Fruit fly (Drosophila melanogaster) whole organism, adult: Measurements from ENCODE around the gene CG45072.

Experiments used
- CG14711 ChIP-seq: fragments of 200-800 bp; sonication (Bioruptor generic); optimal IDR thresholded peaks from 2 replicates; lab custom pipeline; 2018; ENCODE audit warnings: missing biosample characterization, mild to moderate bottlenecking, missing genetic modification characterization, moderate library complexity
- CG1620 ChIP-seq: fragments of 200-800 bp; sonication (Bioruptor generic); optimal IDR thresholded peaks from 2 replicates; lab custom pipeline; 2016; ENCODE audit warnings: missing biosample characterization, missing genetic modification characterization
- CG33017 ChIP-seq: fragments of 200-800 bp; sonication (Bioruptor generic); optimal IDR thresholded peaks from 2 replicates; lab custom pipeline; 2018; ENCODE audit warnings: missing biosample characterization, mild to moderate bottlenecking, missing genetic modification characterization, moderate library complexity
- Clk ChIP-seq: fragments of 200-800 bp; sonication (Bioruptor generic); optimal IDR thresholded peaks from 2 replicates; lab custom pipeline; 2017; ENCODE audit warnings: missing biosample characterization, missing genetic modification characterization
- Crg-1 ChIP-seq: fragments of 200-800 bp; sonication (Bioruptor generic); optimal IDR thresholded peaks from 2 replicates; lab custom pipeline; 2016; ENCODE audit warnings: missing biosample characterization, missing genetic modification characterization
- Mnt ChIP-seq: fragments of 200-800 bp; sonication (Bioruptor generic); optimal IDR thresholded peaks from 2 replicates; lab custom pipeline; 2016; ENCODE audit warnings: missing biosample characterization, mild to moderate bottlenecking, missing genetic modification characterization
- kay ChIP-seq: fragments of 200-800 bp; sonication (Bioruptor generic); peaks from one replicate; lab custom pipeline; 2016; ENCODE audit warnings: missing biosample characterization, missing genetic modification characterization, borderline replicate concordance
- pad ChIP-seq: fragments of 200-800 bp; sonication (Bioruptor generic); optimal IDR thresholded peaks from 3 replicates; lab custom pipeline; 2017; ENCODE audit warnings: missing biosample characterization, missing genetic modification characterization, mild to moderate bottlenecking, moderate library complexity, missing genetic modification reagents
- toe ChIP-seq: fragments of 200-800 bp; sonication (Bioruptor generic); optimal IDR thresholded peaks from 2 replicates; lab custom pipeline; 2016; ENCODE audit warnings: missing biosample characterization, missing genetic modification characterization

DNA sequence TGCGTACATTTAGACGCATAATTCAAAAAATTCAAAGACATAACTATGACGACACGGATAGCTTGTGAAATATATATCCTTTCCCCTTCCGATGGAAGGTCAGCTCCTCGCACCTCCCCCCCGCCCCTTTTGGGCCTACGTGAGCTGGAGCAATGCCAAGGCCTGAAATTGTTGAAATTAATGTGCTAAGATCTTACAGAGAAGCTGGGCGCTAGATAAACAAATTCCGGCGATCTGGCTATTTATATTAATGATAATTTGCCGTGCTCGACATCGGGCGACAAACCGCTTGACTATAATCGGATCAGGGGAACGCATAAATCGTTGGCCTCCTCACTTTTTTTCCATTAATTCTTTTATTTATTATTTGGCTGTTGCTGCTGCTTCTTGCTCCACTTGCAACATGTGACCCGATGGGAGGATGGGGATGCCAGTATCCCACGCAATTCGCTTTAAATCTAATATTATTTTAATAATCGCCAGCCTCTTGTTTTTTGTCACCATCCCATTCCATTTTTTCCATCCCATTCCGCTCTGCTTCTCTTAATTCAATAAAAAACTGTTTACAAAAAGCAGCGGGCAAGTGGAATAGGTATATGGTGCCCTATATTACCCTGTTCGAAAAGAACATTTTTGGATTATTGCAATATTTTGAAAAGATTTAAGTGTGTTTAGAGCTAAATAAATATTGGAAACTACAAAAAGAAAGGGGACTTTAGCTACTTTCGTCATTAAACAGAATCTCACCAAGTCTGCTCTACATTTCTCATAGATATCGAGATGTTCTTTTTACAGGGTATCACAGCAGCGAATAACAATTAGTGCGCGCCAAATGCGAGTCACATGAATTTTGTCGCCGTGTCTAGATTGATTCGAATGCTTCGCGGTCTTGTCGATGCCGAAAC is 31.0 kb downstream of the CG45072 start:
- TF ChIP-seq toe (GFP tag; lab: Kevin White, UChicago) (no peak), CG1620 (no peak), Crg-1 (GFP tag; lab: Kevin White, UChicago) (no peak), pad (GFP tag; lab: Kevin White, UChicago) (no peak), CG14711 (tag; lab: Kevin White, UChicago) (no peak), Mnt (no peak), kay (peak; percentile 54), Clk (GFP tag; lab: Kevin White, UChicago) (no peak), CG33017 (tag; lab: Kevin White, UChicago) (no peak)
